Fruit fly (Drosophila melanogaster) Kc167 (cell line): ENCODE results near the gene CG6415.

Source experiments
- Sin3A ChIP-seq: fragments of >200 bp; optimal IDR thresholded peaks from 2 replicates; lab custom pipeline; 2018; ENCODE audit warnings: missing external identifiers
- h ChIP-seq: fragments of >200 bp; optimal IDR thresholded peaks from 3 replicates; lab custom pipeline; 2018; ENCODE audit warnings: missing external identifiers
- insv ChIP-seq: fragments of >200 bp; optimal IDR thresholded peaks from 3 replicates; lab custom pipeline; 2018; ENCODE audit warnings: missing external identifiers
- psq ChIP-seq: fragments of >200 bp; optimal IDR thresholded peaks from 2 replicates; lab custom pipeline; 2017; ENCODE audit warnings: missing external identifiers
- ttk ChIP-seq: sonication (Bioruptor generic); optimal IDR thresholded peaks from 2 replicates; lab custom pipeline; 2017; ENCODE audit warnings: missing external identifiers

- TF ChIP-seq ttk (lab: Kevin White, UChicago) (no peak), psq (lab: Kevin White, UChicago) (no peak), Sin3A (no peak), h (lab: Kevin White, UChicago) (no peak), insv (lab: Kevin White, UChicago) (no peak)
These were observed 20.5 kb upstream of the CG6415 start for dm6 chr2L:10682912-10683311.
